Worm (Caenorhabditis elegans): Measurements from ENCODE around the gene mttu-1.

- no peak for TF ChIP-seq sox-2 (GFP tag; IDR thresholded peaks at IDR 0.05)
- TF ChIP-seq T23F11.4 (GFP tag; optimal IDR thresholded peaks at IDR 0.05): no peak
- TF ChIP-seq elt-2 (tag; optimal IDR thresholded peaks at IDR 0.05): no peak
- TF ChIP-seq ets-4 (tag; optimal IDR thresholded peaks at IDR 0.05): no peak
- TF ChIP-seq pha-2 (tag; optimal IDR thresholded peaks at IDR 0.05): no peak
Measured at ce11 chrIV:11316106-11316505, 19.4 kb upstream of the mttu-1 start.

All from whole organism, late embryonic.